Worm (Caenorhabditis elegans) whole organism, L2 larva: Measurements from ENCODE around the gene C50F4.6.

Source experiments
- F13H6.1 ChIP-seq: sonication (generic microtip); optimal IDR thresholded peaks from 2 replicates; lab custom pipeline; 2016; ENCODE audit warnings: missing genetic modification characterization, missing compliant biosample characterization
- alr-1 ChIP-seq: fragments of 150-350 bp; optimal IDR thresholded peaks from 2 replicates; lab custom pipeline; 2014; ENCODE audit warnings: missing biosample characterization, missing genetic modification characterization
- egl-27 ChIP-seq: sonication (generic microtip); optimal IDR thresholded peaks from 3 replicates; lab custom pipeline; 2017; ENCODE audit warnings: missing biosample characterization, missing genetic modification reagents, missing genetic modification characterization
- lin-11 ChIP-seq: fragments of 150-350 bp; sonication (generic microtip); optimal IDR thresholded peaks from 2 replicates; lab custom pipeline; 2014; ENCODE audit warnings: missing biosample characterization, missing genetic modification characterization, inconsistent platforms, mixed read lengths
- lin-13 ChIP-seq: fragments of 150-350 bp; optimal IDR thresholded peaks from 2 replicates; lab custom pipeline; 2014; ENCODE audit warnings: missing biosample characterization, missing genetic modification reagents, missing genetic modification characterization
- mdl-1 ChIP-seq, 2 experiments: fragments of 150-350 bp in 1 of 2; sonication (generic microtip) in 1 of 2; optimal IDR thresholded peaks; 2 replicates each; lab custom pipeline; 2017; ENCODE audit warnings: missing biosample characterization in 2 of 2, missing genetic modification characterization in 2 of 2
- nhr-11 ChIP-seq: fragments of 150-350 bp; optimal IDR thresholded peaks from 2 replicates; lab custom pipeline; 2014; ENCODE audit warnings: missing biosample characterization, missing genetic modification characterization
- nhr-12 ChIP-seq: fragments of 150-350 bp; optimal IDR thresholded peaks from 2 replicates; lab custom pipeline; 2014; ENCODE audit warnings: missing biosample characterization, missing genetic modification characterization
- nhr-237 ChIP-seq: fragments of 150-350 bp; optimal IDR thresholded peaks from 2 replicates; lab custom pipeline; 2014; ENCODE audit warnings: missing biosample characterization, missing genetic modification characterization
- nhr-77 ChIP-seq: fragments of 150-350 bp; optimal IDR thresholded peaks from 2 replicates; lab custom pipeline; 2014; ENCODE audit warnings: missing biosample characterization, missing genetic modification characterization
- skn-1 ChIP-seq: sonication (generic microtip); optimal IDR thresholded peaks from 2 replicates; lab custom pipeline; 2017; ENCODE audit warnings: missing biosample characterization, missing genetic modification characterization
- snpc-4 ChIP-seq: fragments of 150-350 bp; optimal IDR thresholded peaks from 2 replicates; lab custom pipeline; 2014; ENCODE audit warnings: missing biosample characterization, missing genetic modification characterization
- unc-55 ChIP-seq: fragments of 150-350 bp; sonication (generic microtip); optimal IDR thresholded peaks from 3 replicates; lab custom pipeline; 2014; ENCODE audit warnings: missing biosample characterization, missing genetic modification reagents, missing genetic modification characterization
- ztf-4 ChIP-seq: fragments of 150-350 bp; optimal IDR thresholded peaks from 2 replicates; lab custom pipeline; 2014; ENCODE audit warnings: missing biosample characterization, missing genetic modification characterization

DNA sequence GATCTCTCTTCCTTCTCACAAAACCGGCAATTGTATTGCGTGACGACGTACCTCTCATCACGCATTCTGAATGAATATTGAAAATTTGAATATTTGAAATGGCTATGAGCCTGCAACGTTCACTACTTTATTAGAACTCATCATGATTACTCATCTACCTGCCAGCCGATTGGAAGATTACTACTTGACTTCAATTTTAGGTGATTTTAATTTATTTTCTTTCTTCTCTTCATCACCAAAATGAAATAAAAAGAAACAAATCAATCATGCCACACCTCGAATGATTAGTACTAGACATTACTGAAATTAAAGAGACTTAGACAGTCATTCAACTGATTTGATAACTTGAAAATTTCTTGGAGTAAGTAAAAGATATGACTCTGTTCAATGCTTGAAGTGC is 38.4 kb downstream of the C50F4.6 start:
- TF ChIP-seq lin-13 (no peak), egl-27 (tag; lab: Kevin White, UChicago) (no peak), snpc-4 (no peak), skn-1 (no peak), unc-55 (GFP tag; lab: Kevin White, UChicago) (no peak), nhr-11 (tag; lab: Kevin White, UChicago) (no peak), ztf-4 (tag; lab: Kevin White, UChicago) (no peak), lin-11 (tag; lab: Kevin White, UChicago) (no peak), nhr-237 (tag; lab: Kevin White, UChicago) (no peak), mdl-1 (tag; optimal IDR thresholded peaks at IDR 0.05; lab: Kevin White, UChicago) (no peak), alr-1 (no peak), nhr-12 (tag; lab: Kevin White, UChicago) (no peak), nhr-77 (tag; lab: Kevin White, UChicago) (no peak), F13H6.1 (tag; lab: Kevin White, UChicago) (no peak)
